Fruit fly (Drosophila melanogaster): Measurements from ENCODE around the gene Mst84Db.

Mst84Db gene

DNA sequence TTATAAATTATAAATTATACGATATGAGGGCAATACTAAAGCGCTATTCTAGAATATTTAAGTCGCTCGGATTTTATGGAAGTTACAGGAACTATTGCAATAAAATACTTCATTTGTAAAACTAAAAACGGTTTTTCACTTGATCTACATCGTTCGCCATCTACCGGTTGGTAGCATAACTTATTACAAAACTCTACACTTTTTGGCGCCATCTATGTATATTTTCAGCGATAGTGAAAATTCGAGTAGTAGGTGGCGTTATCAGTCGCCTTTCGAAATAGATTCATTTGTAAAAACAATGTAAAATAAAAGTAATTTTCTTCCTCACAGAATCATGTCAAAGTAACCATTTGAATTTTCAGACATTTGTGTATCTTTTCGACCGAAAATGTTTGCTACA is 19.0 kb downstream of the Mst84Db start, which contains the start of gene nxf4 (continued):
- no peak for TF ChIP-seq CG32767 (GFP tag; IDR thresholded peaks at IDR 0.05)
- TF ChIP-seq zen (tag; optimal IDR thresholded peaks at IDR 0.05): peak; percentile 83
- no peak for TF ChIP-seq usp (GFP tag; optimal IDR thresholded peaks at IDR 0.05)
- peak; percentile 85 for TF ChIP-seq az2 (GFP tag; optimal IDR thresholded peaks at IDR 0.05)
- TF ChIP-seq eve (GFP tag; optimal IDR thresholded peaks at IDR 0.05): peak in 1 of 2 experiments; percentile 54
- no peak for TF ChIP-seq bowl (GFP tag; IDR thresholded peaks at IDR 0.05)
- TF ChIP-seq CG15011 (GFP tag; optimal IDR thresholded peaks at IDR 0.05): no peak
- no peak for TF ChIP-seq ash1 (GFP tag; optimal IDR thresholded peaks at IDR 0.05)
- peak; percentile 64 for TF ChIP-seq slou (GFP tag; optimal IDR thresholded peaks at IDR 0.05)
- TF ChIP-seq Atf-2 (GFP tag; optimal IDR thresholded peaks at IDR 0.05): peak; percentile 63
- no peak for TF ChIP-seq Dp (GFP tag; optimal IDR thresholded peaks at IDR 0.05)
- peak; percentile 35 for TF ChIP-seq CG13123 (GFP tag; optimal IDR thresholded peaks at IDR 0.05)
- TF ChIP-seq CG16813 (GFP tag; IDR thresholded peaks at IDR 0.05; ENCODE audit: partially characterized antibody): peak; percentile 49; the same call in 1 of the 3 replicates
- TF ChIP-seq seq (GFP tag; IDR thresholded peaks at IDR 0.05): no peak
- no peak for TF ChIP-seq Hey (tag; optimal IDR thresholded peaks at IDR 0.05)
- TF ChIP-seq kni (GFP tag; optimal IDR thresholded peaks at IDR 0.05): no peak
- TF ChIP-seq CG3847 (GFP tag; IDR thresholded peaks at IDR 0.05): peak; percentile 79
- TF ChIP-seq ttk (GFP tag; IDR thresholded peaks at IDR 0.05): peak; percentile 59; the same call in 1 of the 2 replicates
- peak; percentile 27 for TF ChIP-seq BtbVII (GFP tag; optimal IDR thresholded peaks at IDR 0.05)
- TF ChIP-seq stc (GFP tag; IDR thresholded peaks at IDR 0.05): no peak; the same call in 1 of the 2 replicates
- no peak for TF ChIP-seq Eip74EF (GFP tag; optimal IDR thresholded peaks at IDR 0.05)
- peak; percentile 66; the same call in 1 of the 2 replicates for TF ChIP-seq vvl (GFP tag; IDR thresholded peaks at IDR 0.05)
- TF ChIP-seq pfk (GFP tag; optimal IDR thresholded peaks at IDR 0.05): no peak
- no peak for TF ChIP-seq dati (GFP tag; IDR thresholded peaks at IDR 0.05)
- TF ChIP-seq CG2889 (GFP tag; IDR thresholded peaks at IDR 0.05): no peak
- no peak for TF ChIP-seq Usf (GFP tag; optimal IDR thresholded peaks at IDR 0.05)
- peak; percentile 43 for TF ChIP-seq CG1792 (GFP tag; optimal IDR thresholded peaks at IDR 0.05)
- TF ChIP-seq Ssrp (tag; optimal IDR thresholded peaks at IDR 0.05): no peak
- TF ChIP-seq CG7839 (tag; optimal IDR thresholded peaks at IDR 0.05): peak; percentile 69
- TF ChIP-seq Fer2 (tag; optimal IDR thresholded peaks at IDR 0.05): no peak
- TF ChIP-seq dm (GFP tag; optimal IDR thresholded peaks at IDR 0.05): peak; percentile 67
- TF ChIP-seq insv (GFP tag; optimal IDR thresholded peaks at IDR 0.05): peak in 1 of 2 experiments; percentile 64
- TF ChIP-seq bigmax (GFP tag; optimal IDR thresholded peaks at IDR 0.05): no peak
- TF ChIP-seq sna (GFP tag; IDR thresholded peaks at IDR 0.05; ENCODE audit: partially characterized antibody): no peak
- TF ChIP-seq CG9609 (GFP tag; optimal IDR thresholded peaks at IDR 0.05): peak; percentile 82
- TF ChIP-seq CG8290 (GFP tag; optimal IDR thresholded peaks at IDR 0.05): peak; percentile 81
- peak in 1 of 2 experiments; percentile 72 for TF ChIP-seq CG8290 (tag; optimal IDR thresholded peaks at IDR 0.05)
- TF ChIP-seq CG2199 (GFP tag; IDR thresholded peaks at IDR 0.05): peak; percentile 94
- no peak for TF ChIP-seq sd (tag; optimal IDR thresholded peaks at IDR 0.05)
- TF ChIP-seq CG1529 (GFP tag; optimal IDR thresholded peaks at IDR 0.05): peak; percentile 34
- TF ChIP-seq CG16779 (GFP tag; IDR thresholded peaks at IDR 0.05): no peak
- no peak for TF ChIP-seq Sin3A (optimal IDR thresholded peaks at IDR 0.05)
- TF ChIP-seq gfzf (GFP tag; optimal IDR thresholded peaks at IDR 0.05): no peak
- no peak for TF ChIP-seq CG30020 (tag; optimal IDR thresholded peaks at IDR 0.05)
- peak; percentile 83 for TF ChIP-seq CG42726 (GFP tag; IDR thresholded peaks at IDR 0.05; ENCODE audit: partially characterized antibody)
- peak; percentile 76 for TF ChIP-seq ci (GFP tag; IDR thresholded peaks at IDR 0.05)
- peak; percentile 52; the same call in 1 of the 3 replicates for TF ChIP-seq otp (GFP tag; IDR thresholded peaks at IDR 0.05)
- TF ChIP-seq CG16863 (GFP tag; optimal IDR thresholded peaks at IDR 0.05): peak; percentile 61
- peak; percentile 63 for TF ChIP-seq NC2α (GFP tag; optimal IDR thresholded peaks at IDR 0.05)
- peak; percentile 31 for TF ChIP-seq CG12219 (GFP tag; optimal IDR thresholded peaks at IDR 0.05)
- peak; percentile 73 for TF ChIP-seq Camta (GFP tag; optimal IDR thresholded peaks at IDR 0.05)
- TF ChIP-seq danr (GFP tag; IDR thresholded peaks at IDR 0.05): no peak
